Worm (Caenorhabditis elegans): ENCODE data around the gene E02H4.2.

DNA sequence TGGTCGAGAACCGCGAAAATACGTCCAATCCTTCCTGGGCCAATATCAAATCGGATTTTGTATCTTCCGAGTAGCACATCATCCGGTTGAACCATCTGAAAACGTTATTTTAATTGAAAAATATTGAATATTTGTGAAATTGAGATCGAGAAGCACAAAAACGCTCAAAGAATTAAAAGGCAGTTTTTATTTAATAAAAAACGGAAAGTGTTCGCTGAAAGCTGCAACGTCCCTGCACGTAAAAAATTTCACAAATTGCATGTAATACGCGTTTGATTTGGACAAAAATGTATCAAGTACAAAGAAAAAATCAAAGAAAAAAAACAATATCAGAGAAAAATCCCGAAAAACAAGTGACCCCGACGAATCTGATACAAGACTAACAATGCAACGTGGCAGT lies 29.4 kb downstream of the E02H4.2 start, which contains the start of gene E02H4.6:
- TF ChIP-seq elt-2 (tag; optimal IDR thresholded peaks at IDR 0.05) (no peak), pag-3 (tag; optimal IDR thresholded peaks at IDR 0.05; ENCODE audit: borderline replicate concordance, insufficient read depth) (no peak), fos-1 (tag; optimal IDR thresholded peaks at IDR 0.05) (no peak)
